Worm (Caenorhabditis elegans) whole organism, L3 larva: ENCODE results near the gene nhr-106.

Experiments
- ama-1 ChIP-seq: fragments of 150-350 bp; optimal IDR thresholded peaks from 2 replicates; lab custom pipeline; 2018
- ceh-9 ChIP-seq: sonication (generic microtip); optimal IDR thresholded peaks from 2 replicates; lab custom pipeline; 2018; ENCODE audit warnings: missing biosample characterization, missing genetic modification characterization
- egl-5 ChIP-seq: fragments of 150-350 bp; optimal IDR thresholded peaks from 2 replicates; lab custom pipeline; 2017; ENCODE audit warnings: missing biosample characterization, missing genetic modification reagents, missing genetic modification characterization, inconsistent platforms
- elt-2 ChIP-seq: sonication (generic microtip); optimal IDR thresholded peaks from 2 replicates; lab custom pipeline; 2016; ENCODE audit warnings: missing genetic modification reagents, mild to moderate bottlenecking, missing genetic modification characterization, missing compliant biosample characterization
- fos-1 ChIP-seq: fragments of 150-350 bp; optimal IDR thresholded peaks from 2 replicates; lab custom pipeline; 2014; ENCODE audit warnings: missing biosample characterization, missing genetic modification characterization
- lin-15B ChIP-seq: fragments of 150-350 bp; optimal IDR thresholded peaks from 2 replicates; lab custom pipeline; 2014; ENCODE audit warnings: missing biosample characterization, missing genetic modification characterization
- nhr-11 ChIP-seq: fragments of 150-350 bp; optimal IDR thresholded peaks from 2 replicates; lab custom pipeline; 2014; ENCODE audit warnings: missing biosample characterization, missing genetic modification characterization
- nhr-28 ChIP-seq: fragments of 150-350 bp; optimal IDR thresholded peaks from 2 replicates; lab custom pipeline; 2014; ENCODE audit warnings: missing biosample characterization, missing genetic modification characterization
- nhr-77 ChIP-seq: fragments of 150-350 bp; optimal IDR thresholded peaks from 2 replicates; lab custom pipeline; 2014; ENCODE audit warnings: missing biosample characterization, missing genetic modification characterization
- pqm-1 ChIP-seq: fragments of 150-350 bp; optimal IDR thresholded peaks from 2 replicates; lab custom pipeline; 2017; ENCODE audit warnings: missing biosample characterization, missing genetic modification characterization, inconsistent platforms
- snpc-4 ChIP-seq: fragments of 150-350 bp; optimal IDR thresholded peaks from 2 replicates; lab custom pipeline; 2014; ENCODE audit warnings: missing biosample characterization, missing genetic modification characterization
- zag-1 ChIP-seq: fragments of 150-350 bp; optimal IDR thresholded peaks from 2 replicates; lab custom pipeline; 2014; ENCODE audit warnings: missing biosample characterization, missing genetic modification characterization

- TF ChIP-seq nhr-28 (tag; lab: Kevin White, UChicago): no peak
- no peak for TF ChIP-seq lin-15B (tag; lab: Kevin White, UChicago)
- no peak for TF ChIP-seq nhr-77 (tag; lab: Kevin White, UChicago)
- TF ChIP-seq ama-1 (lab: Kevin White, UChicago): no peak
- no peak for TF ChIP-seq pqm-1 (tag; lab: Kevin White, UChicago)
- TF ChIP-seq nhr-11 (tag; lab: Kevin White, UChicago): no peak
- TF ChIP-seq snpc-4 (tag; lab: Kevin White, UChicago): no peak
- no peak for TF ChIP-seq elt-2
- TF ChIP-seq egl-5 (tag; lab: Kevin White, UChicago): no peak
- TF ChIP-seq ceh-9 (tag; lab: Kevin White, UChicago): no peak
- no peak for TF ChIP-seq zag-1 (tag; lab: Kevin White, UChicago)
- TF ChIP-seq fos-1: no peak
These were observed 32.1 kb downstream of the nhr-106 start, which contains the start of gene srw-107 for ce11 chrV:521517-521916.
